Fruit fly (Drosophila melanogaster): ENCODE results near the gene bcn92.

bcn92 gene

dm6 chrX:2121716-2122601, 27.5 kb downstream of the bcn92 start (continued):
- TF ChIP-seq chif (GFP tag; optimal IDR thresholded peaks at IDR 0.05): peak in 1 of 2 experiments; percentile 38
- TF ChIP-seq bigmax (GFP tag; optimal IDR thresholded peaks at IDR 0.05): no peak
- no peak for TF ChIP-seq Doc3 (GFP tag; IDR thresholded peaks at IDR 0.05; ENCODE audit: partially characterized antibody)
- TF ChIP-seq shn (GFP tag; optimal IDR thresholded peaks at IDR 0.05): peak; percentile 49
- peak; percentile 50 for TF ChIP-seq CG31441 (GFP tag; IDR thresholded peaks at IDR 0.05)
- TF ChIP-seq CG1529 (GFP tag; optimal IDR thresholded peaks at IDR 0.05): peak; percentile 47
- peak; percentile 45 for TF ChIP-seq PHDP (tag; optimal IDR thresholded peaks at IDR 0.05)
- no peak for TF ChIP-seq HLH54F (GFP tag; optimal IDR thresholded peaks at IDR 0.05)
- TF ChIP-seq grau (tag; optimal IDR thresholded peaks at IDR 0.05): peak; percentile 96
- TF ChIP-seq CG15514 (GFP tag; optimal IDR thresholded peaks at IDR 0.05): no peak
- TF ChIP-seq CG17359 (tag; optimal IDR thresholded peaks at IDR 0.05): peak; percentile 38
- TF ChIP-seq lmd (GFP tag; IDR thresholded peaks at IDR 0.05): peak; percentile 47; the same call in 1 of the 2 replicates
- TF ChIP-seq MTF-1 (GFP tag; optimal IDR thresholded peaks at IDR 0.05; ENCODE audit: borderline replicate concordance): no peak
- TF ChIP-seq CG18619 (GFP tag; optimal IDR thresholded peaks at IDR 0.05): peak; percentile 7
- TF ChIP-seq CG4360 (GFP tag; IDR thresholded peaks at IDR 0.05): peak; percentile 64
- no peak for TF ChIP-seq hb (GFP tag; IDR thresholded peaks at IDR 0.05; ENCODE audit: partially characterized antibody)
- TF ChIP-seq twi (tag; optimal IDR thresholded peaks at IDR 0.05): no peak
- peak; percentile 84 for TF ChIP-seq Med (GFP tag)
- no peak for TF ChIP-seq crc (GFP tag; optimal IDR thresholded peaks at IDR 0.05)
- no peak for TF ChIP-seq CG2116 (GFP tag; optimal IDR thresholded peaks at IDR 0.05)
- TF ChIP-seq ato (GFP tag; IDR thresholded peaks at IDR 0.05; ENCODE audit: partially characterized antibody): no peak
- TF ChIP-seq Oli (tag; optimal IDR thresholded peaks at IDR 0.05): peak; percentile 32
- TF ChIP-seq CG7786 (GFP tag; optimal IDR thresholded peaks at IDR 0.05): no peak
- TF ChIP-seq CG18599 (GFP tag; optimal IDR thresholded peaks at IDR 0.05): peak; percentile 18
- no peak for TF ChIP-seq Elba2 (GFP tag; optimal IDR thresholded peaks at IDR 0.05)
- peak; percentile 36 for TF ChIP-seq pnt (GFP tag; optimal IDR thresholded peaks at IDR 0.05)
- peak; percentile 8 for TF ChIP-seq CG18476 (GFP tag; optimal IDR thresholded peaks at IDR 0.05)
- TF ChIP-seq Xrp1 (GFP tag; IDR thresholded peaks at IDR 0.05): peak; percentile 32; the same call in 1 of the 2 replicates
- peak; percentile 17 for TF ChIP-seq Hsf (GFP tag; optimal IDR thresholded peaks at IDR 0.05)
- TF ChIP-seq wdn (GFP tag; IDR thresholded peaks at IDR 0.05): no peak
- no peak for TF ChIP-seq Sin3A (optimal IDR thresholded peaks at IDR 0.05)
- peak; percentile 37 for TF ChIP-seq CG9727 (GFP tag; optimal IDR thresholded peaks at IDR 0.05)
- peak; percentile 67 for TF ChIP-seq CG18262 (tag; optimal IDR thresholded peaks at IDR 0.05)
- TF ChIP-seq seq (GFP tag; IDR thresholded peaks at IDR 0.05): no peak
- TF ChIP-seq fd64A (GFP tag; optimal IDR thresholded peaks at IDR 0.05): no peak
- no peak for TF ChIP-seq CG31388 (GFP tag; optimal IDR thresholded peaks at IDR 0.05)
- TF ChIP-seq CG10979 (tag; optimal IDR thresholded peaks at IDR 0.05): peak; percentile 56
- peak; percentile 3 for TF ChIP-seq CG3407 (GFP tag; optimal IDR thresholded peaks at IDR 0.05)
- TF ChIP-seq HHEX (GFP tag; optimal IDR thresholded peaks at IDR 0.05): no peak
- no peak for TF ChIP-seq CG13123 (GFP tag; optimal IDR thresholded peaks at IDR 0.05)
- TF ChIP-seq CG17186 (GFP tag; optimal IDR thresholded peaks at IDR 0.05): no peak
- TF ChIP-seq ssp (GFP tag; IDR thresholded peaks at IDR 0.05): no peak
- peak; percentile 22 for TF ChIP-seq az2 (GFP tag; optimal IDR thresholded peaks at IDR 0.05)
- TF ChIP-seq croc (GFP tag; conservative IDR thresholded peaks at IDR 0.05): no peak
- peak; percentile 62 for TF ChIP-seq dmrt11E (tag; optimal IDR thresholded peaks at IDR 0.05)
- TF ChIP-seq CG17568 (GFP tag; optimal IDR thresholded peaks at IDR 0.05): no peak
- TF ChIP-seq D (optimal IDR thresholded peaks at IDR 0.05): no peak
- TF ChIP-seq D (GFP tag; optimal IDR thresholded peaks at IDR 0.05): peak; percentile 46
- TF ChIP-seq kah (GFP tag; optimal IDR thresholded peaks at IDR 0.05): no peak

Data from whole organism, embryonic.